Worm (Caenorhabditis elegans) whole organism, L3 larva: ENCODE results near the gene T26A5.2.

Source experiments
- R02D3.7 ChIP-seq: fragments of 150-350 bp; optimal IDR thresholded peaks from 2 replicates; lab custom pipeline; 2014; ENCODE audit warnings: missing biosample characterization, missing genetic modification characterization
- ZK546.5 ChIP-seq: sonication (generic microtip); optimal IDR thresholded peaks from 2 replicates; lab custom pipeline; 2017; ENCODE audit warnings: missing biosample characterization, missing genetic modification characterization
- aly-2 ChIP-seq: fragments of 150-350 bp; optimal IDR thresholded peaks from 2 replicates; lab custom pipeline; 2014; ENCODE audit warnings: missing biosample characterization, missing genetic modification characterization
- ama-1 ChIP-seq: fragments of 150-350 bp; optimal IDR thresholded peaks from 2 replicates; lab custom pipeline; 2018
- ceh-16 ChIP-seq: sonication (generic microtip); optimal IDR thresholded peaks from 2 replicates; lab custom pipeline; 2017; ENCODE audit warnings: missing biosample characterization, missing genetic modification characterization
- ceh-82 ChIP-seq: fragments of 150-350 bp; optimal IDR thresholded peaks from 2 replicates; lab custom pipeline; 2014; ENCODE audit warnings: missing biosample characterization, missing genetic modification characterization
- ceh-9 ChIP-seq: sonication (generic microtip); optimal IDR thresholded peaks from 2 replicates; lab custom pipeline; 2018; ENCODE audit warnings: missing biosample characterization, missing genetic modification characterization
- egl-5 ChIP-seq: fragments of 150-350 bp; optimal IDR thresholded peaks from 2 replicates; lab custom pipeline; 2017; ENCODE audit warnings: missing biosample characterization, missing genetic modification reagents, missing genetic modification characterization, inconsistent platforms
- elt-2 ChIP-seq: sonication (generic microtip); optimal IDR thresholded peaks from 2 replicates; lab custom pipeline; 2016; ENCODE audit warnings: missing genetic modification reagents, mild to moderate bottlenecking, missing genetic modification characterization, missing compliant biosample characterization
- elt-3 ChIP-seq, 3 experiments: fragments of 150-350 bp in 1 of 3; sonication (generic microtip) in 2 of 3; optimal IDR thresholded peaks; 2 replicates in 2 of 3; 4 replicates in 1 of 3; lab custom pipeline; 2014 to 2017; ENCODE audit warnings: missing biosample characterization in 3 of 3, missing genetic modification characterization in 3 of 3
- fkh-2 ChIP-seq: fragments of 150-350 bp; optimal IDR thresholded peaks from 2 replicates; lab custom pipeline; 2014; ENCODE audit warnings: missing biosample characterization, missing genetic modification reagents, missing genetic modification characterization
- fos-1 ChIP-seq: fragments of 150-350 bp; optimal IDR thresholded peaks from 2 replicates; lab custom pipeline; 2014; ENCODE audit warnings: missing biosample characterization, missing genetic modification characterization
- hmg-11 ChIP-seq: sonication (generic microtip); optimal IDR thresholded peaks from 2 replicates; lab custom pipeline; 2016; ENCODE audit warnings: missing genetic modification characterization, missing compliant biosample characterization
- jun-1 ChIP-seq: fragments of 150-350 bp; optimal IDR thresholded peaks from 2 replicates; lab custom pipeline; 2014; ENCODE audit warnings: missing biosample characterization, missing genetic modification reagents, missing genetic modification characterization
- lin-39 ChIP-seq: fragments of 150-350 bp; optimal IDR thresholded peaks from 2 replicates; lab custom pipeline; 2018; ENCODE audit warnings: missing biosample characterization, missing genetic modification reagents, missing genetic modification characterization
- lsy-12 ChIP-seq: sonication (generic microtip); optimal IDR thresholded peaks from 2 replicates; lab custom pipeline; 2016; ENCODE audit warnings: mild to moderate bottlenecking, missing genetic modification characterization, missing compliant biosample characterization
- mdl-1 ChIP-seq: fragments of 150-350 bp; optimal IDR thresholded peaks from 2 replicates; lab custom pipeline; 2014; ENCODE audit warnings: missing biosample characterization, missing genetic modification characterization
- mml-1 ChIP-seq: fragments of 150-350 bp; sonication (generic microtip); optimal IDR thresholded peaks from 3 replicates; lab custom pipeline; 2014; ENCODE audit warnings: missing biosample characterization, missing genetic modification characterization
- nfya-1 ChIP-seq: sonication (generic microtip); optimal IDR thresholded peaks from 2 replicates; lab custom pipeline; 2017; ENCODE audit warnings: missing genetic modification characterization, mild to moderate bottlenecking, missing compliant biosample characterization, antibody characterized with exemption, moderate library complexity; ENCODE audit not compliant: insufficient read depth
- nhr-11 ChIP-seq: fragments of 150-350 bp; optimal IDR thresholded peaks from 2 replicates; lab custom pipeline; 2014; ENCODE audit warnings: missing biosample characterization, missing genetic modification characterization
- nhr-12 ChIP-seq: fragments of 150-350 bp; optimal IDR thresholded peaks from 2 replicates; lab custom pipeline; 2014; ENCODE audit warnings: missing biosample characterization, missing genetic modification characterization
- nhr-25 ChIP-seq: sonication (generic microtip); optimal IDR thresholded peaks from 2 replicates; lab custom pipeline; 2017; ENCODE audit warnings: missing biosample characterization, missing genetic modification characterization
- nhr-28 ChIP-seq: fragments of 150-350 bp; optimal IDR thresholded peaks from 2 replicates; lab custom pipeline; 2014; ENCODE audit warnings: missing biosample characterization, missing genetic modification characterization
- nhr-43 ChIP-seq: sonication (generic microtip); optimal IDR thresholded peaks from 2 replicates; lab custom pipeline; 2016; ENCODE audit warnings: mild to moderate bottlenecking, missing genetic modification characterization, missing compliant biosample characterization; ENCODE audit not compliant: poor library complexity, severe bottlenecking
- nhr-67 ChIP-seq: fragments of 150-350 bp; optimal IDR thresholded peaks from 2 replicates; lab custom pipeline; 2014; ENCODE audit warnings: missing biosample characterization, missing genetic modification characterization
- nhr-76 ChIP-seq: fragments of 150-350 bp; sonication (generic microtip); optimal IDR thresholded peaks from 5 replicates; lab custom pipeline; 2014; ENCODE audit warnings: missing biosample characterization, missing genetic modification characterization
- sea-2 ChIP-seq: fragments of 150-350 bp; sonication (generic microtip); optimal IDR thresholded peaks from 4 replicates; lab custom pipeline; 2014; ENCODE audit warnings: missing biosample characterization, missing genetic modification reagents, missing genetic modification characterization
- skn-1 ChIP-seq: fragments of 150-350 bp; optimal IDR thresholded peaks from 2 replicates; lab custom pipeline; 2014; ENCODE audit warnings: missing biosample characterization, missing genetic modification characterization
- tbx-2 ChIP-seq: sonication (generic microtip); optimal IDR thresholded peaks from 2 replicates; lab custom pipeline; 2016; ENCODE audit warnings: mild to moderate bottlenecking, missing genetic modification characterization, missing compliant biosample characterization
- unc-39 ChIP-seq: sonication (generic microtip); optimal IDR thresholded peaks from 4 replicates; lab custom pipeline; 2017; ENCODE audit warnings: missing biosample characterization, missing genetic modification characterization
- unc-62 ChIP-seq: fragments of 150-350 bp; sonication (generic microtip); optimal IDR thresholded peaks from 4 replicates; lab custom pipeline; 2014; ENCODE audit warnings: missing biosample characterization, missing genetic modification reagents, missing genetic modification characterization
- zag-1 ChIP-seq: fragments of 150-350 bp; optimal IDR thresholded peaks from 2 replicates; lab custom pipeline; 2014; ENCODE audit warnings: missing biosample characterization, missing genetic modification characterization
- ztf-11 ChIP-seq: fragments of 150-350 bp; optimal IDR thresholded peaks from 2 replicates; lab custom pipeline; 2014; ENCODE audit warnings: missing biosample characterization, missing genetic modification characterization
- ztf-4 ChIP-seq: fragments of 150-350 bp; optimal IDR thresholded peaks from 2 replicates; lab custom pipeline; 2014; ENCODE audit warnings: missing biosample characterization, missing genetic modification characterization

T26A5.2 gene

DNA sequence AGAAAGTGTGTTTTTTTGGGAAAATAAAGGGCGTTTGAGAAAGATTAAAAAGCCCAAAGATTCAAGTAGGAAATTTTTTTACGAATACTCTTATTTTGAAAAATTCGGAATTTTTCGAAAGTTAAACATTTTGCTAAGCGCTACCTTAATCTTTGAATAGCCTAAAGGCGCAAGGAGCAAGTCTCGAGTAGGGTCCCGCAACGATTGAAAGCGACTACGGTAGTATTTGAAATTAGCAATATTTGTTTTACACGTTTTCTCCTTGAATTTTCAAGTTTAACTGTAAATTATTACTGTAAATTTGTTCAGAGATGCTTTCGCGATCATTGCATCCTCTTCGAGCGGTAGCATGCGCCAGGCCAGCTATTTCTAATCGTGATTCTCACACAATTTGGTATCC, 2.2 kb upstream of the T26A5.2 start, which contains the start of gene nduf-2.2:
nduf-2.2 (plus strand) TSS at position 310 of the 400 bp plus-strand sequence.
- no peak for TF ChIP-seq ztf-4 (tag; lab: Kevin White, UChicago)
- TF ChIP-seq nhr-28 (tag; lab: Kevin White, UChicago) = no peak
- TF ChIP-seq ceh-82 (tag; lab: Kevin White, UChicago) = no peak
- no peak for TF ChIP-seq mml-1
- no peak for TF ChIP-seq ztf-11 (tag; lab: Kevin White, UChicago)
- no peak for TF ChIP-seq zag-1 (tag; lab: Kevin White, UChicago)
- TF ChIP-seq nhr-76 (tag; lab: Kevin White, UChicago) = no peak
- no peak for TF ChIP-seq nfya-1 (tag; lab: Kevin White, UChicago)
- TF ChIP-seq fkh-2 (tag; lab: Kevin White, UChicago) = no peak
- no peak for TF ChIP-seq fos-1 (tag; lab: Kevin White, UChicago)
- no peak for TF ChIP-seq mdl-1 (tag; lab: Kevin White, UChicago)

- TF ChIP-seq nhr-25 (no peak), fos-1 (tag; lab: Kevin White, UChicago) (no peak), nhr-28 (tag; lab: Kevin White, UChicago) (no peak), nhr-12 (tag; lab: Kevin White, UChicago) (no peak), ama-1 (lab: Kevin White, UChicago) (no peak), jun-1 (no peak), elt-2 (tag; lab: Kevin White, UChicago) (no peak), nhr-43 (tag; lab: Kevin White, UChicago) (no peak), nhr-76 (tag; lab: Kevin White, UChicago) (no peak), skn-1 (tag; lab: Kevin White, UChicago) (no peak), hmg-11 (tag; lab: Kevin White, UChicago) (no peak), ceh-9 (no peak), ztf-4 (tag; lab: Kevin White, UChicago) (no peak), unc-39 (no peak), egl-5 (tag; lab: Kevin White, UChicago) (no peak), tbx-2 (no peak), ceh-16 (tag; lab: Kevin White, UChicago) (no peak), nhr-67 (tag; lab: Kevin White, UChicago) (no peak), nfya-1 (tag; lab: Kevin White, UChicago) (no peak)
Observed at ce11 chrIII:6471451-6471850, 4.3 kb downstream of the T26A5.2 start, which contains the start of gene wht-6. wht-6 (plus strand) TSS chrIII:6471751.

- no peak for TF ChIP-seq jun-1
- TF ChIP-seq ceh-9 = no peak
- no peak for TF ChIP-seq ZK546.5 (tag; lab: Kevin White, UChicago)
- TF ChIP-seq lin-39 (tag; lab: Kevin White, UChicago) = no peak
- TF ChIP-seq nfya-1 (tag; lab: Kevin White, UChicago) = no peak
- TF ChIP-seq elt-3 (tag; optimal IDR thresholded peaks at IDR 0.05; lab: Kevin White, UChicago) = no peak
- no peak for TF ChIP-seq nhr-11
- no peak for TF ChIP-seq mdl-1 (tag; lab: Kevin White, UChicago)
- TF ChIP-seq, all 47 proteins: peak for 0
Observed at ce11 chrIII:6476380-6476779, 9.3 kb downstream of the T26A5.2 start.

DNA sequence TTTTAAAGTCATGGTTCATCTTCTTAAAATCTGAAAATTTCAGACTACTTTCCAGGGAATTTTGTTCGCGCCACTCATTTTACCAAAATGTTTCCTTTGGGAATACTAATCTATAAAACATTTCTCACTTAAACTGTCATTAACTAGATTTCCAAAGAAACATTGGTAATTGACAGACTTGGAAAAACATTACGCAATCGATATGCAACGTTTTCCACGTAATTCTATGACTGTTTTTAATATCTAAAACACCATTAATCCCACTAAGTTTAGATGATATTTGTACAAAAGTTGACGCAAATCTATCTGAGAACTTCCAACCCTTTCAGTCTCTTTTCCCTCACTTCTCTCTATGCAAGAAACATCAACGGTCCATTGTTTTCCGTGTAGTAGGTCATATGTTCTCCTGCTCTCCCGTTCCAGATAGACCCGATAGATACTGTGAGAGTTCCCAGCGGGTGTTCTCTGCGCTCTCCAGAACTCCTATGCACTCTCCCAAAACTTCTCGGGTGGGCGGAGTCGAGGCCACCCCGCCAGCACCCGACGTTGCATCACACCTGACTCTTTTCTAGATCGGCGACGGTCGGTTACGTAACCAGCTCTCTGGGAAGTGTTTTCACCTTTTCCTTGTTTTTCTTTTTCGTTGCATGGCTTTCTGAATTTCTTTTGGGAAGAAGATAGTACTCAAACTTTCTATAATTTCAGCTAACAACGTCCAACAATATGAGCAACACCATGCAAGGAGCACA, 11.3 kb downstream of the T26A5.2 start, which contains the start of gene zip-8:
zip-8 (plus strand) TSS at position 700 of the 749 bp plus-strand sequence.
- TF ChIP-seq sea-2 (GFP tag; lab: Kevin White, UChicago) = no peak
- no peak for TF ChIP-seq elt-3 (tag; optimal IDR thresholded peaks at IDR 0.05; lab: Kevin White, UChicago)
- TF ChIP-seq R02D3.7 (tag; lab: Kevin White, UChicago) = no peak
- no peak for TF ChIP-seq unc-39
- TF ChIP-seq aly-2 = no peak
- TF ChIP-seq nhr-12 (tag; lab: Kevin White, UChicago) = no peak
- no peak for TF ChIP-seq lsy-12 (tag; lab: Kevin White, UChicago)

- TF ChIP-seq unc-62 (GFP tag; lab: Kevin White, UChicago) (no peak), egl-5 (tag; lab: Kevin White, UChicago) (no peak), ama-1 (lab: Kevin White, UChicago) (no peak), aly-2 (no peak), fkh-2 (tag; lab: Kevin White, UChicago) (no peak), hmg-11 (tag; lab: Kevin White, UChicago) (no peak), nhr-12 (tag; lab: Kevin White, UChicago) (no peak), mdl-1 (tag; lab: Kevin White, UChicago) (no peak)
Observed at ce11 chrIII:6479439-6479838, 12.3 kb downstream of the T26A5.2 start.
